Fruit fly (Drosophila melanogaster): Measurements from ENCODE around the gene Glyp.
A peak's percentile ranks its signal among the peaks of the same experiment; 100 is the strongest.

Gene Glyp

dm6 chr2L:2130157-2130987 is at the start of gene Glyp:
Gene Glyp (plus strand): TSS chr2L:2130813.
- TF ChIP-seq pnt (GFP tag; optimal IDR thresholded peaks at IDR 0.05) (peak; percentile 42), knrl (GFP tag; IDR thresholded peaks at IDR 0.05; ENCODE audit: partially characterized antibody) (0 out of 3 replicates have a peak, but pooled peaks have one; percentile 24), CG12155 (GFP tag; optimal IDR thresholded peaks at IDR 0.05) (peak; percentile 96), chn (GFP tag; optimal IDR thresholded peaks at IDR 0.05) (peak; percentile 77), slp2 (GFP tag; optimal IDR thresholded peaks at IDR 0.05) (peak; percentile 68), bab2 (GFP tag; optimal IDR thresholded peaks at IDR 0.05) (peak; percentile 73), CG7372 (GFP tag; IDR thresholded peaks at IDR 0.05) (peak; percentile 93), CG8388 (GFP tag; optimal IDR thresholded peaks at IDR 0.05) (peak; percentile 96), Elba2 (GFP tag; optimal IDR thresholded peaks at IDR 0.05) (peak; percentile 53), Fer3 (tag; optimal IDR thresholded peaks at IDR 0.05) (peak; percentile 97), CG18476 (GFP tag; optimal IDR thresholded peaks at IDR 0.05) (peak; percentile 89), usp (GFP tag; optimal IDR thresholded peaks at IDR 0.05) (no peak), sd (tag; optimal IDR thresholded peaks at IDR 0.05) (peak; percentile 92), CG7963 (GFP tag; IDR thresholded peaks at IDR 0.05; ENCODE audit: partially characterized antibody) (no peak), fu2 (GFP tag; optimal IDR thresholded peaks at IDR 0.05) (peak; percentile 68), B-H1 (GFP tag; IDR thresholded peaks at IDR 0.05) (peak; percentile 92), CG9876 (GFP tag; optimal IDR thresholded peaks at IDR 0.05) (no peak), CG9437 (GFP tag; optimal IDR thresholded peaks at IDR 0.05) (peak; percentile 93), CG8924 (tag; optimal IDR thresholded peaks at IDR 0.05) (peak; percentile 98), cwo (GFP tag; optimal IDR thresholded peaks at IDR 0.05) (peak; percentile 97), CG14014 (GFP tag; IDR thresholded peaks at IDR 0.05) (peak; percentile 96), chif (GFP tag; optimal IDR thresholded peaks at IDR 0.05) (peak; percentile 35 to 76), CG16779 (GFP tag; IDR thresholded peaks at IDR 0.05) (peak; percentile 88), CG4707 (GFP tag; optimal IDR thresholded peaks at IDR 0.05) (peak; percentile 99), ssp (GFP tag; IDR thresholded peaks at IDR 0.05) (peak; percentile 86), Gug (GFP tag; IDR thresholded peaks at IDR 0.05) (peak; percentile 89), CG2875 (GFP tag; optimal IDR thresholded peaks at IDR 0.05) (peak; percentile 95), h (optimal IDR thresholded peaks at IDR 0.05) (no peak), gsb-n (tag; optimal IDR thresholded peaks at IDR 0.05) (peak; percentile 95), Xbp1 (GFP tag; optimal IDR thresholded peaks at IDR 0.05) (peak; percentile 96), dati (GFP tag; IDR thresholded peaks at IDR 0.05) (0 out of 2 replicates have a peak, but pooled peaks have one; percentile 49), da (GFP tag; optimal IDR thresholded peaks at IDR 0.05) (peak; percentile 38), CG3407 (GFP tag; optimal IDR thresholded peaks at IDR 0.05) (peak; percentile 93), rib (GFP tag; IDR thresholded peaks at IDR 0.05) (peak; percentile 91), CG1024 (GFP tag; IDR thresholded peaks at IDR 0.05) (peak; percentile 63), crol (GFP tag; IDR thresholded peaks at IDR 0.05) (peak; percentile 53; the same call in 1 of the 2 replicates), kni (GFP tag; optimal IDR thresholded peaks at IDR 0.05) (peak; percentile 90), sim (GFP tag; IDR thresholded peaks at IDR 0.05) (peak; percentile 81), CG13424 (tag; optimal IDR thresholded peaks at IDR 0.05) (peak; percentile 98), HLH4C (GFP tag; IDR thresholded peaks at IDR 0.05; ENCODE audit: partially characterized antibody) (no peak; the same call in 2 of the 3 replicates), gsb (GFP tag; IDR thresholded peaks at IDR 0.05) (peak; percentile 89), Mad (GFP tag; optimal IDR thresholded peaks at IDR 0.05) (peak; percentile 87), CTCF (GFP tag; optimal IDR thresholded peaks at IDR 0.05) (peak; percentile 97), Abd-B (GFP tag; optimal IDR thresholded peaks at IDR 0.05) (peak; percentile 94), pan (optimal IDR thresholded peaks at IDR 0.05) (no peak), pan (GFP tag; optimal IDR thresholded peaks at IDR 0.05 in 1 of 2, IDR thresholded peaks at IDR 0.05 in 1 of 2) (peak in 1 of 2 experiments; percentile 96), z (GFP tag; IDR thresholded peaks at IDR 0.05) (no peak; the same call in 2 of the 3 replicates), CG6683 (GFP tag; optimal IDR thresholded peaks at IDR 0.05) (peak; percentile 98), CG14965 (GFP tag; optimal IDR thresholded peaks at IDR 0.05; ENCODE audit: borderline replicate concordance) (no peak), CG17912 (GFP tag; optimal IDR thresholded peaks at IDR 0.05) (peak; percentile 47)
